Worm (Caenorhabditis elegans) whole organism, L4 larva: ENCODE results near the gene cpna-1.

Source experiments
- F44E2.7 ChIP-seq: fragments of 200-800 bp; sonication (Bioruptor generic); IDR thresholded peaks from 2 replicates; pipeline ENCODE4 v2.1.2; 2022; ENCODE audit warnings: missing genetic modification characterization, missing compliant biosample characterization
- F49E8.2 ChIP-seq: sonication (generic microtip); optimal IDR thresholded peaks from 2 replicates; lab custom pipeline; 2016; ENCODE audit warnings: missing compliant biosample characterization, mild to moderate bottlenecking, missing genetic modification characterization, borderline replicate concordance
- T20F7.1 ChIP-seq: fragments of 200-800 bp; sonication (Bioruptor generic); optimal IDR thresholded peaks from 2 replicates; lab custom pipeline; 2018; ENCODE audit warnings: mild to moderate bottlenecking, missing genetic modification characterization, missing compliant biosample characterization
- Y105C5A.15 ChIP-seq: fragments of 200-800 bp; sonication (Bioruptor generic); IDR thresholded peaks from 2 replicates; pipeline ENCODE4 v1.3.6; 2022; ENCODE audit warnings: missing genetic modification characterization, missing compliant biosample characterization
- ZK546.5 ChIP-seq, 2 experiments: sonication (generic microtip); optimal IDR thresholded peaks; 2 replicates each; lab custom pipeline; 2017; ENCODE audit warnings: missing biosample characterization in 2 of 2, missing genetic modification characterization in 2 of 2
- aha-1 ChIP-seq: fragments of 150-350 bp; peaks from one replicate; lab custom pipeline; 2014; ENCODE audit warnings: missing biosample characterization, missing genetic modification characterization
- attf-4 ChIP-seq: sonication (generic microtip); optimal IDR thresholded peaks from 3 replicates; lab custom pipeline; 2017; ENCODE audit warnings: missing biosample characterization, missing genetic modification characterization
- ctbp-1 ChIP-seq: fragments of 200-800 bp; sonication (Bioruptor generic); IDR thresholded peaks from 2 replicates; pipeline ENCODE4 v1.3.6; 2022; ENCODE audit warnings: missing genetic modification reagents, missing genetic modification characterization, missing compliant biosample characterization
- daf-8 ChIP-seq: fragments of 200-800 bp; sonication (Bioruptor generic); IDR thresholded peaks from 2 replicates; pipeline ENCODE4 v1.3.6; 2022; ENCODE audit warnings: missing genetic modification characterization, missing compliant biosample characterization
- dmd-6 ChIP-seq: fragments of 200-800 bp; sonication (Bioruptor generic); IDR thresholded peaks from 2 replicates; pipeline ENCODE4 v1.3.6; 2022; ENCODE audit warnings: missing genetic modification reagents, missing genetic modification characterization, missing compliant biosample characterization
- dmd-8 ChIP-seq: fragments of 200-800 bp; sonication (Bioruptor generic); IDR thresholded peaks from 2 replicates; pipeline ENCODE4 v1.3.6; 2022; ENCODE audit warnings: missing genetic modification characterization, missing compliant biosample characterization
- duxl-1 ChIP-seq: sonication (generic microtip); optimal IDR thresholded peaks from 2 replicates; lab custom pipeline; 2016; ENCODE audit warnings: mild to moderate bottlenecking, missing genetic modification characterization, moderate library complexity, missing compliant biosample characterization; ENCODE audit not compliant: poor library complexity
- gei-8 ChIP-seq: fragments of 200-800 bp; sonication (Bioruptor generic); optimal IDR thresholded peaks from 2 replicates; lab custom pipeline; 2018; ENCODE audit warnings: mild to moderate bottlenecking, missing genetic modification characterization, missing compliant biosample characterization
- hif-1 ChIP-seq, 2 experiments: sonication (generic microtip); optimal IDR thresholded peaks; 2 replicates each; lab custom pipeline; 2016 to 2017; ENCODE audit warnings: missing compliant biosample characterization in 2 of 2, missing genetic modification characterization in 2 of 2, missing genetic modification reagents in 2 of 2, missing genotype in 2 of 2, mild to moderate bottlenecking in 1 of 2
- hlh-11 ChIP-seq: fragments of 200-800 bp; sonication (Bioruptor generic); optimal IDR thresholded peaks from 2 replicates; lab custom pipeline; 2018; ENCODE audit warnings: mild to moderate bottlenecking, missing genetic modification characterization, missing compliant biosample characterization
- hlh-30 ChIP-seq: sonication (generic microtip); optimal IDR thresholded peaks from 2 replicates; lab custom pipeline; 2017; ENCODE audit warnings: antibody characterized with exemption, mild to moderate bottlenecking, missing genetic modification characterization, missing compliant biosample characterization; ENCODE audit not compliant: insufficient read depth
- lin-15B ChIP-seq: fragments of 150-350 bp; sonication (generic microtip); optimal IDR thresholded peaks from 3 replicates; lab custom pipeline; 2014; ENCODE audit warnings: missing biosample characterization, missing genetic modification characterization
- lin-29 ChIP-seq: fragments of 200-800 bp; sonication (Bioruptor generic); IDR thresholded peaks from 2 replicates; pipeline ENCODE4 v1.3.6; 2022; ENCODE audit warnings: missing genetic modification reagents, missing genetic modification characterization, missing compliant biosample characterization
- lir-3 ChIP-seq: sonication (generic microtip); optimal IDR thresholded peaks from 2 replicates; lab custom pipeline; 2016; ENCODE audit warnings: mild to moderate bottlenecking, missing genetic modification characterization, missing compliant biosample characterization
- mxl-2 ChIP-seq: fragments of 200-800 bp; sonication (Bioruptor generic); conservative IDR thresholded peaks from 2 replicates; pipeline ENCODE4 v1.3.6; 2022; ENCODE audit warnings: missing genetic modification reagents, missing genetic modification characterization, missing compliant biosample characterization
- nhr-102 ChIP-seq: sonication (generic microtip); optimal IDR thresholded peaks from 2 replicates; lab custom pipeline; 2016; ENCODE audit warnings: mild to moderate bottlenecking, missing genetic modification characterization, moderate library complexity, missing compliant biosample characterization
- nhr-25 ChIP-seq: sonication (generic microtip); optimal IDR thresholded peaks from 2 replicates; lab custom pipeline; 2017; ENCODE audit warnings: missing genetic modification characterization, mild to moderate bottlenecking, missing compliant biosample characterization, antibody characterized with exemption, moderate library complexity, borderline replicate concordance; ENCODE audit not compliant: insufficient read depth
- nhr-76 ChIP-seq: fragments of 150-350 bp; optimal IDR thresholded peaks from 2 replicates; lab custom pipeline; 2014; ENCODE audit warnings: missing biosample characterization, missing genetic modification characterization
- rbr-2 ChIP-seq: sonication (generic microtip); optimal IDR thresholded peaks from 2 replicates; lab custom pipeline; 2016; ENCODE audit warnings: missing genotype, missing genetic modification characterization, missing compliant biosample characterization
- saeg-2 ChIP-seq: fragments of 200-800 bp; sonication (Bioruptor generic); IDR thresholded peaks from 2 replicates; pipeline ENCODE4 v1.3.6; 2022; ENCODE audit warnings: missing genetic modification reagents, missing genetic modification characterization, missing compliant biosample characterization
- sdz-12 ChIP-seq: fragments of 200-800 bp; sonication (Bioruptor generic); optimal IDR thresholded peaks from 2 replicates; lab custom pipeline; 2018; ENCODE audit warnings: mild to moderate bottlenecking, missing genetic modification characterization, missing compliant biosample characterization
- skn-1 ChIP-seq: fragments of 150-350 bp; optimal IDR thresholded peaks from 2 replicates; lab custom pipeline; 2014; ENCODE audit warnings: missing biosample characterization, missing genetic modification characterization
- snpc-4 ChIP-seq: fragments of 150-350 bp; optimal IDR thresholded peaks from 2 replicates; lab custom pipeline; 2014; ENCODE audit warnings: missing biosample characterization, missing genetic modification characterization
- spr-3 ChIP-seq: fragments of 200-800 bp; sonication (Bioruptor generic); optimal IDR thresholded peaks from 2 replicates; lab custom pipeline; 2018; ENCODE audit warnings: mild to moderate bottlenecking, missing genetic modification characterization, missing compliant biosample characterization
- unc-62 ChIP-seq, 3 experiments: fragments of 150-350 bp in 1 of 3; sonication (generic microtip); optimal IDR thresholded peaks in 2 of 3; peaks in 1 of 3; 1 replicate in 1 of 3; 2 replicates in 2 of 3; lab custom pipeline; 2014 to 2017; ENCODE audit warnings: missing biosample characterization in 3 of 3, missing genetic modification characterization in 3 of 3, missing genetic modification reagents in 3 of 3, missing genotype in 1 of 3
- zag-1 ChIP-seq: fragments of 150-350 bp; optimal IDR thresholded peaks from 2 replicates; lab custom pipeline; 2014; ENCODE audit warnings: missing biosample characterization, missing genetic modification characterization
- zfp-2 ChIP-seq: sonication (generic microtip); optimal IDR thresholded peaks from 2 replicates; lab custom pipeline; 2016; ENCODE audit warnings: mild to moderate bottlenecking, missing genetic modification characterization, missing compliant biosample characterization
- zip-2 ChIP-seq: fragments of 150-350 bp; optimal IDR thresholded peaks from 2 replicates; lab custom pipeline; 2014; ENCODE audit warnings: missing biosample characterization, missing genetic modification characterization

cpna-1 gene

DNA sequence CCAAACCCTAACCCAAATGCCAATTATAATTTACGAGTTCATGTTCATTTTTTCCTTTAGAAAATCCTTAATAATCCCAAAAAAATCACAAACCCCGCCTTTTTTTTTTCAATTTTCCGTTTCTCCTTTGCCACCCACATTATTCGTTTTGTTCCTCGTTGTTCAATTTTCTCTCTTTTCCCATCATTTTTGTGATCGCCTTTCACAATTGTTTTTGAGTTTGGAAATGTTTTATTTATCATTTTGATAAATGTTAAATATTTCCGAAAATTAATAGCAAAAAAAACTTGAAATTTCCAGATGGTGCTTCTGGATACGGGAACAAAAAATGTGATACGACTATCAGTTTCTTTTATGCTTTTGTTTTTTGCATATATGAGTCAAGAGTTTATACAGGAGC is 28.9 kb downstream of the cpna-1 start, which contains the start of gene F31D5.2:
F31D5.2 (plus strand) TSS at position 301 of the 400 bp plus-strand sequence.
- TF ChIP-seq unc-62 (GFP tag; optimal IDR thresholded peaks at IDR 0.05 in 1 of 2; lab: Kevin White, UChicago) = peak in 1 of 2 experiments; percentile 27
- TF ChIP-seq unc-62 (tag; optimal IDR thresholded peaks at IDR 0.05; lab: Kevin White, UChicago) = no peak
- TF ChIP-seq gei-8 (GFP tag; lab: Kevin White, UChicago) = no peak
- no peak for TF ChIP-seq lin-29
- no peak for TF ChIP-seq F44E2.7

DNA sequence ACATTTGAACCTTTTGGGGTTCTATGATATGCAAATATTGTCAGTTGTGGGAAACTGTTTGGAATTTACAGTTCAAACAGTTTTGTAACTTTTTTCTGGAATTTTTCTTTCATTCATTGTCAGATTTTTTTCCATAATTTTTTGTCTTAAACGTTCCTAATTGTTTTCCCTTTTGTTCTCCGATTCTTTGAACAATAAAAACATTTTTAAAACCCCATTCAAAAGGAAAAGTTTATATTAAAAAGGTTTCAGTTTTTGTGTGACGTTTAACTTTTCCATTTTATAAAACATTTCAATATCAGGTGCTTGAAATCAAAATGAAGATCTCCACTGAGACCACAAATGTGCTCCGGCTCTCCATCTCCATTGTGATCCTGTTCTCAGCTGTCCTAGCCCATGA is 32.6 kb downstream of the cpna-1 start, which contains the start of gene F31D5.1:
F31D5.1 (plus strand) TSS at position 301 of the 400 bp plus-strand sequence.
- no peak for TF ChIP-seq dmd-8 (GFP tag; lab: Robert Waterston, UW)
- no peak for TF ChIP-seq zfp-2 (tag; lab: Kevin White, UChicago)
- no peak for TF ChIP-seq ctbp-1 (GFP tag; lab: Robert Waterston, UW)
- TF ChIP-seq hif-1 (tag; optimal IDR thresholded peaks at IDR 0.05; lab: Kevin White, UChicago) = no peak
- no peak for TF ChIP-seq zag-1 (tag; lab: Kevin White, UChicago)
- TF ChIP-seq spr-3 (GFP tag; lab: Kevin White, UChicago) = no peak
- no peak for TF ChIP-seq daf-8 (GFP tag; lab: Robert Waterston, UW)
- TF ChIP-seq Y105C5A.15 (GFP tag; lab: Robert Waterston, UW) = no peak
- TF ChIP-seq hlh-11 (tag; lab: Kevin White, UChicago) = no peak
- no peak for TF ChIP-seq saeg-2 (GFP tag; lab: Robert Waterston, UW)
- TF ChIP-seq nhr-25 (tag; lab: Kevin White, UChicago) = no peak
- no peak for TF ChIP-seq sdz-12 (GFP tag; lab: Kevin White, UChicago)
- TF ChIP-seq attf-4 (tag; lab: Kevin White, UChicago) = no peak
- no peak for TF ChIP-seq skn-1 (tag; lab: Kevin White, UChicago)
- no peak for TF ChIP-seq lin-15B (tag; lab: Kevin White, UChicago)
- TF ChIP-seq T20F7.1 = no peak
- TF ChIP-seq dmd-6 (GFP tag; lab: Robert Waterston, UW) = no peak
- TF ChIP-seq nhr-102 (tag; lab: Kevin White, UChicago) = no peak

DNA sequence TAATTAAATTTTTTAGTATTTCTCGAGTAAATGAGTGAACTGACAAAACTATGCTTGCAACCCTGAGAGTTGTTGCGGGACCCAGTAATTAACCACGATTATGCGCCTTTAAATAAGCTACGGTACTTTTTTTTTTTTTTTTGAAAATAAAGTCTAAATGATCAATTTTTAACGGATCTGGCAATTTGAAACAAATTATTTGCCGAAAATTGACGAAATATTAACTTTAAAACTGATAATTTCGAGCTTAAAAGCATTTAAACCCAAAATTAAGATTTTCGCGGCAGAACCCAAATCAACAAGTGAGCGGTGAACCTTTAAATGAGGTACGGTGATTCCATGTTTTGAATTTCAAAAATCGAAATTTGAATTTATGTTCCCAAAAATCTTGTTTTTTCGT is 36.0 kb downstream of the cpna-1 start:
- TF ChIP-seq hlh-11 (tag; lab: Kevin White, UChicago) = no peak
- TF ChIP-seq ZK546.5 (tag; optimal IDR thresholded peaks at IDR 0.05; lab: Kevin White, UChicago) = no peak
- TF ChIP-seq mxl-2 = no peak
- TF ChIP-seq saeg-2 (GFP tag; lab: Robert Waterston, UW) = no peak
- TF ChIP-seq duxl-1 (tag; lab: Kevin White, UChicago) = no peak
- no peak for TF ChIP-seq zip-2 (tag; lab: Kevin White, UChicago)
- no peak for TF ChIP-seq snpc-4
- TF ChIP-seq F49E8.2 (tag; lab: Kevin White, UChicago) = peak; percentile 59

DNA sequence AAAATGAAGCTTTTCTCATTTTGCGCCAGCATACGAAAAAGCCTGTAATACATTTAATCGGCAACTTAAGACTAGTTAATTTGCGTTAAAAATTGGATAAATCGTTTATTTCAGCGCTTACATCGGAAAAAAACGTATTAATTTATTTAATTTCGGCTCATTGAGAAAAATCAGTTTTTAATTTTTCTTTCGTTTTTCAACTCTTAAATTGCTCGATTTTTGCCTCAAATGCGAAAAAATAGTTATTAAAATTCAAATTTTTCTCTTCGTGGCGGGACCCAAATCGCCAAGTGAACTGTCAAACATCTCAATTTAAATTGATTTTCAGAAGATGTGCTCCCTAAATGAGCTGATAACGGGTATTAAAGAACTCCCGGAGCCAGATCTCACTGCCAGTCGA is 36.5 kb downstream of the cpna-1 start, which contains the start of gene C16A11.5:
C16A11.5 (plus strand) TSS at position 323 of the 400 bp plus-strand sequence.
- TF ChIP-seq nhr-76 (tag; lab: Kevin White, UChicago) (no peak), aha-1 (tag; lab: Kevin White, UChicago) (peak; percentile 77), rbr-2 (tag; lab: Kevin White, UChicago) (no peak), lir-3 (tag; lab: Kevin White, UChicago) (no peak), unc-62 (GFP tag; optimal IDR thresholded peaks at IDR 0.05 in 1 of 2; lab: Kevin White, UChicago) (peak in 1 of 2 experiments; percentile 92), unc-62 (tag; optimal IDR thresholded peaks at IDR 0.05; lab: Kevin White, UChicago) (no peak), hlh-30 (tag; lab: Kevin White, UChicago) (no peak)
- TF ChIP-seq, all 104 proteins: peak for 2
